Worm (Caenorhabditis elegans): ENCODE results near the gene srh-4.

- TF ChIP-seq unc-62 (GFP tag; optimal IDR thresholded peaks at IDR 0.05) (no peak), sma-9 (GFP tag; optimal IDR thresholded peaks at IDR 0.05) (no peak), sma-9 (tag; optimal IDR thresholded peaks at IDR 0.05) (no peak)
These were observed 5.7 kb upstream of the srh-4 start for ce11 chrV:4004577-4004976.
